In the genomic region with DNA sequence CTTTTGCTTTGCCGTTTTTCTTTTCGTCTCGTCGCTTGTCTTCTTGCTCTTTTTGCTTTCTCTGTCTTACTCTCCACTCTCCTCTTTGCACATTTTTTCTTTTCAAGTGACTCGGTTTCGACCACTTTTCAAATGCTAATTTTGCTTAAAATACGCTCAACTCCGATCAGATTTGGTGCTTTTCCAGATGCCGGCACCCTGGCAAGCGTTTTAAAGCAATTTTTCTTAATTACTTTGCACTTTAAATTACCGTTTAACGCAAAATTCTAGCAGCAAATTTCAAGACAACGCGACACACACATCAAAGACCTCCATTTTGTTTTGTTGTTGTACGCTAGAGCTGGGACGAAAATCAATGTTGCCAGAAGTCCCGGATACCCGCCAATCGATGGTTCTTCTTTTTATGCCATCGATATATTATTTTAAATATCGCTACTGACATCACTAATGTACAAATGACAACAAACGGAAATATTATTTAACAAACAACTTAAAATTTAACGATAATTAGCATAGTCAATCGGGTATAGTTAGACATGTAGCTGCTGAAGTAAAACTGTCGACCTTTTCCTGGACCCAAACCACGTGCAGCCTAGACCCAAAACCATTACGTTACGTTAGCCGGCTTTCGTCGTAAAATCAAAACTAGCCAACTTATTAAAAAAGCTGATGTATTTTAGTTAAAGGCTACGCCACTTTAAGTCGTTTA, we compare ENCODE assay signal across 1 fruit fly cellular context.
A peak's percentile ranks its signal among the peaks of the same experiment; 100 is the strongest.
TF ChIP-seq lines count a peak whose summit lies in the region.

TSS of gene kis (minus strand) at position 317 of the 709 bp plus-strand sequence.

TF ChIP-seq in whole organism, embryonic, 481 proteins besides CTCF, POLR2A, EP300 and RAD21 (continued from another document):
- TF ChIP-seq CG12942 (GFP tag; optimal IDR thresholded peaks at IDR 0.05; lab: Kevin White, UChicago), result peak; percentile 30
- no peak for TF ChIP-seq schlank (tag; optimal IDR thresholded peaks at IDR 0.05; lab: Kevin White, UChicago)
- peak in 1 of 2 experiments; percentile 24 for TF ChIP-seq chif (GFP tag; optimal IDR thresholded peaks at IDR 0.05; lab: Kevin White, UChicago)
- peak; percentile 9 for TF ChIP-seq NfI (GFP tag; optimal IDR thresholded peaks at IDR 0.05; lab: Kevin White, UChicago)
- no peak for TF ChIP-seq CG2202 (tag; optimal IDR thresholded peaks at IDR 0.05; lab: Kevin White, UChicago)
- TF ChIP-seq kah (GFP tag; optimal IDR thresholded peaks at IDR 0.05; lab: Kevin White, UChicago), result peak; percentile 35
- TF ChIP-seq CG30403 (GFP tag; optimal IDR thresholded peaks at IDR 0.05; lab: Kevin White, UChicago), result peak; percentile 54
- no peak for TF ChIP-seq br (optimal IDR thresholded peaks at IDR 0.05; lab: Kevin White, UChicago)
- TF ChIP-seq CG16779 (GFP tag; IDR thresholded peaks at IDR 0.05; lab: Robert Waterston, UW), result no peak
- TF ChIP-seq CG11504 (tag; optimal IDR thresholded peaks at IDR 0.05; lab: Kevin White, UChicago), result peak; percentile 66
- no peak for TF ChIP-seq CG1602 (GFP tag; optimal IDR thresholded peaks at IDR 0.05; lab: Kevin White, UChicago)
- TF ChIP-seq CG13894 (tag; optimal IDR thresholded peaks at IDR 0.05; lab: Kevin White, UChicago), result peak; percentile 66
- peak; percentile 51; the same call in 1 of the 2 replicates for TF ChIP-seq CG32767 (GFP tag; IDR thresholded peaks at IDR 0.05; lab: Robert Waterston, UW)
- TF ChIP-seq nmo (GFP tag; optimal IDR thresholded peaks at IDR 0.05; lab: Kevin White, UChicago), result peak; percentile 74
- TF ChIP-seq insv (GFP tag; optimal IDR thresholded peaks at IDR 0.05; lab: Kevin White, UChicago), result no peak
- no peak for TF ChIP-seq wek (GFP tag; optimal IDR thresholded peaks at IDR 0.05; lab: Kevin White, UChicago)
- TF ChIP-seq Lim3 (GFP tag; IDR thresholded peaks at IDR 0.05; lab: Robert Waterston, UW), result no peak
- peak; percentile 63 for TF ChIP-seq Fer1 (GFP tag; optimal IDR thresholded peaks at IDR 0.05; lab: Kevin White, UChicago)
- 0 out of 2 replicates have a peak, but pooled peaks have one; percentile 14 for TF ChIP-seq E2f1 (GFP tag; IDR thresholded peaks at IDR 0.05; lab: Robert Waterston, UW)
- TF ChIP-seq bab2 (GFP tag; optimal IDR thresholded peaks at IDR 0.05; lab: Kevin White, UChicago), result peak; percentile 30
- TF ChIP-seq CG12155 (GFP tag; optimal IDR thresholded peaks at IDR 0.05; lab: Kevin White, UChicago), result peak; percentile 63
- peak; percentile 21 for TF ChIP-seq CG13775 (GFP tag; optimal IDR thresholded peaks at IDR 0.05; lab: Kevin White, UChicago)
- TF ChIP-seq jumu (GFP tag; optimal IDR thresholded peaks at IDR 0.05; lab: Kevin White, UChicago), result peak; percentile 59
- no peak for TF ChIP-seq h (optimal IDR thresholded peaks at IDR 0.05; lab: Kevin White, UChicago)
- TF ChIP-seq Mrtf (GFP tag; IDR thresholded peaks at IDR 0.05; lab: Robert Waterston, UW), result no peak
- no peak for TF ChIP-seq fd64A (GFP tag; optimal IDR thresholded peaks at IDR 0.05; lab: Kevin White, UChicago)
- peak; percentile 66 for TF ChIP-seq Rfx (GFP tag; IDR thresholded peaks at IDR 0.05; lab: Robert Waterston, UW)
- TF ChIP-seq lmd (GFP tag; IDR thresholded peaks at IDR 0.05; lab: Robert Waterston, UW), result no peak
- no peak for TF ChIP-seq z (GFP tag; IDR thresholded peaks at IDR 0.05; lab: Robert Waterston, UW)
- no peak for TF ChIP-seq CG10462 (GFP tag; optimal IDR thresholded peaks at IDR 0.05; lab: Kevin White, UChicago)
- peak; percentile 98 for TF ChIP-seq bbx (GFP tag; IDR thresholded peaks at IDR 0.05; lab: Robert Waterston, UW; ENCODE audit: partially characterized antibody)
- TF ChIP-seq CG2889 (GFP tag; IDR thresholded peaks at IDR 0.05; lab: Robert Waterston, UW), result no peak
- TF ChIP-seq Hsf (GFP tag; optimal IDR thresholded peaks at IDR 0.05; lab: Kevin White, UChicago), result peak; percentile 59
- TF ChIP-seq CG2875 (GFP tag; optimal IDR thresholded peaks at IDR 0.05; lab: Kevin White, UChicago), result no peak
- no peak for TF ChIP-seq Neu2 (GFP tag; optimal IDR thresholded peaks at IDR 0.05; lab: Kevin White, UChicago; ENCODE audit: borderline replicate concordance)
- TF ChIP-seq cg (GFP tag; optimal IDR thresholded peaks at IDR 0.05; lab: Kevin White, UChicago), result peak; percentile 47
- TF ChIP-seq Sox102F (GFP tag; optimal IDR thresholded peaks at IDR 0.05; lab: Kevin White, UChicago), result peak; percentile 10
- TF ChIP-seq CG15601 (tag; optimal IDR thresholded peaks at IDR 0.05; lab: Kevin White, UChicago), result peak; percentile 54
- TF ChIP-seq CHES-1-like (GFP tag; optimal IDR thresholded peaks at IDR 0.05; lab: Kevin White, UChicago), result peak; percentile 76
- TF ChIP-seq Myb (GFP tag; optimal IDR thresholded peaks at IDR 0.05; lab: Kevin White, UChicago), result peak; percentile 58
- TF ChIP-seq gcm (GFP tag; optimal IDR thresholded peaks at IDR 0.05; lab: Kevin White, UChicago), result peak; percentile 21
